Worm (Caenorhabditis elegans) whole organism, L3 larva: ENCODE measurements around the gene srz-99.

Experiments
- R02D3.7 ChIP-seq: fragments of 150-350 bp; optimal IDR thresholded peaks from 2 replicates; lab custom pipeline; 2014; ENCODE audit warnings: missing biosample characterization, missing genetic modification characterization
- ZK546.5 ChIP-seq: sonication (generic microtip); optimal IDR thresholded peaks from 2 replicates; lab custom pipeline; 2017; ENCODE audit warnings: missing biosample characterization, missing genetic modification characterization
- aly-2 ChIP-seq: fragments of 150-350 bp; optimal IDR thresholded peaks from 2 replicates; lab custom pipeline; 2014; ENCODE audit warnings: missing biosample characterization, missing genetic modification characterization
- ama-1 ChIP-seq: fragments of 150-350 bp; optimal IDR thresholded peaks from 2 replicates; lab custom pipeline; 2018
- ceh-16 ChIP-seq: sonication (generic microtip); optimal IDR thresholded peaks from 2 replicates; lab custom pipeline; 2017; ENCODE audit warnings: missing biosample characterization, missing genetic modification characterization
- ceh-9 ChIP-seq: sonication (generic microtip); optimal IDR thresholded peaks from 2 replicates; lab custom pipeline; 2018; ENCODE audit warnings: missing biosample characterization, missing genetic modification characterization
- daf-12 ChIP-seq: fragments of 150-350 bp; optimal IDR thresholded peaks from 2 replicates; lab custom pipeline; 2014; ENCODE audit warnings: missing biosample characterization, missing genetic modification reagents, missing genetic modification characterization
- egl-27 ChIP-seq: sonication (generic microtip); optimal IDR thresholded peaks from 4 replicates; lab custom pipeline; 2017; ENCODE audit warnings: missing biosample characterization, missing genetic modification reagents, missing genetic modification characterization
- egl-5 ChIP-seq: fragments of 150-350 bp; optimal IDR thresholded peaks from 2 replicates; lab custom pipeline; 2017; ENCODE audit warnings: missing biosample characterization, missing genetic modification reagents, missing genetic modification characterization, inconsistent platforms
- elt-1 ChIP-seq: fragments of 150-350 bp; optimal IDR thresholded peaks from 2 replicates; lab custom pipeline; 2014; ENCODE audit warnings: missing biosample characterization, missing genetic modification characterization
- elt-2 ChIP-seq: sonication (generic microtip); optimal IDR thresholded peaks from 2 replicates; lab custom pipeline; 2016; ENCODE audit warnings: missing genetic modification reagents, mild to moderate bottlenecking, missing genetic modification characterization, missing compliant biosample characterization
- elt-3 ChIP-seq, 3 experiments: fragments of 150-350 bp in 1 of 3; sonication (generic microtip) in 2 of 3; optimal IDR thresholded peaks; 2 replicates in 2 of 3; 4 replicates in 1 of 3; lab custom pipeline; 2014 to 2017; ENCODE audit warnings: missing biosample characterization in 3 of 3, missing genetic modification characterization in 3 of 3
- eor-1 ChIP-seq, 2 experiments: fragments of 150-350 bp; optimal IDR thresholded peaks; 2 replicates each; lab custom pipeline; 2014 to 2018; ENCODE audit warnings: missing biosample characterization in 2 of 2, missing genetic modification characterization in 2 of 2
- fos-1 ChIP-seq: fragments of 150-350 bp; optimal IDR thresholded peaks from 2 replicates; lab custom pipeline; 2014; ENCODE audit warnings: missing biosample characterization, missing genetic modification characterization
- hmg-11 ChIP-seq: sonication (generic microtip); optimal IDR thresholded peaks from 2 replicates; lab custom pipeline; 2016; ENCODE audit warnings: missing genetic modification characterization, missing compliant biosample characterization
- jun-1 ChIP-seq: fragments of 150-350 bp; optimal IDR thresholded peaks from 2 replicates; lab custom pipeline; 2014; ENCODE audit warnings: missing biosample characterization, missing genetic modification reagents, missing genetic modification characterization
- lin-39 ChIP-seq: fragments of 150-350 bp; optimal IDR thresholded peaks from 2 replicates; lab custom pipeline; 2018; ENCODE audit warnings: missing biosample characterization, missing genetic modification reagents, missing genetic modification characterization
- lsy-12 ChIP-seq: sonication (generic microtip); optimal IDR thresholded peaks from 2 replicates; lab custom pipeline; 2016; ENCODE audit warnings: mild to moderate bottlenecking, missing genetic modification characterization, missing compliant biosample characterization
- mdl-1 ChIP-seq: fragments of 150-350 bp; optimal IDR thresholded peaks from 2 replicates; lab custom pipeline; 2014; ENCODE audit warnings: missing biosample characterization, missing genetic modification characterization
- mml-1 ChIP-seq: fragments of 150-350 bp; sonication (generic microtip); optimal IDR thresholded peaks from 3 replicates; lab custom pipeline; 2014; ENCODE audit warnings: missing biosample characterization, missing genetic modification characterization
- nfya-1 ChIP-seq: sonication (generic microtip); optimal IDR thresholded peaks from 2 replicates; lab custom pipeline; 2017; ENCODE audit warnings: missing genetic modification characterization, mild to moderate bottlenecking, missing compliant biosample characterization, antibody characterized with exemption, moderate library complexity; ENCODE audit not compliant: insufficient read depth
- nhr-12 ChIP-seq: fragments of 150-350 bp; optimal IDR thresholded peaks from 2 replicates; lab custom pipeline; 2014; ENCODE audit warnings: missing biosample characterization, missing genetic modification characterization
- nhr-23 ChIP-seq: fragments of 150-350 bp; optimal IDR thresholded peaks from 2 replicates; lab custom pipeline; 2014; ENCODE audit warnings: missing biosample characterization, missing genetic modification reagents, missing genetic modification characterization
- nhr-25 ChIP-seq: sonication (generic microtip); optimal IDR thresholded peaks from 2 replicates; lab custom pipeline; 2017; ENCODE audit warnings: missing biosample characterization, missing genetic modification characterization
- nhr-43 ChIP-seq: sonication (generic microtip); optimal IDR thresholded peaks from 2 replicates; lab custom pipeline; 2016; ENCODE audit warnings: mild to moderate bottlenecking, missing genetic modification characterization, missing compliant biosample characterization; ENCODE audit not compliant: poor library complexity, severe bottlenecking
- nhr-67 ChIP-seq: fragments of 150-350 bp; optimal IDR thresholded peaks from 2 replicates; lab custom pipeline; 2014; ENCODE audit warnings: missing biosample characterization, missing genetic modification characterization
- nhr-77 ChIP-seq: fragments of 150-350 bp; optimal IDR thresholded peaks from 2 replicates; lab custom pipeline; 2014; ENCODE audit warnings: missing biosample characterization, missing genetic modification characterization
- pha-4 ChIP-seq: fragments of 150-350 bp; optimal IDR thresholded peaks from 2 replicates; lab custom pipeline; 2014; ENCODE audit warnings: missing biosample characterization, missing genetic modification reagents, missing genetic modification characterization
- pqm-1 ChIP-seq: fragments of 150-350 bp; optimal IDR thresholded peaks from 2 replicates; lab custom pipeline; 2017; ENCODE audit warnings: missing biosample characterization, missing genetic modification characterization, inconsistent platforms
- sea-2 ChIP-seq: fragments of 150-350 bp; sonication (generic microtip); optimal IDR thresholded peaks from 4 replicates; lab custom pipeline; 2014; ENCODE audit warnings: missing biosample characterization, missing genetic modification reagents, missing genetic modification characterization
- snpc-4 ChIP-seq: fragments of 150-350 bp; optimal IDR thresholded peaks from 2 replicates; lab custom pipeline; 2014; ENCODE audit warnings: missing biosample characterization, missing genetic modification characterization
- tbx-2 ChIP-seq: sonication (generic microtip); optimal IDR thresholded peaks from 2 replicates; lab custom pipeline; 2016; ENCODE audit warnings: mild to moderate bottlenecking, missing genetic modification characterization, missing compliant biosample characterization
- unc-39 ChIP-seq: sonication (generic microtip); optimal IDR thresholded peaks from 4 replicates; lab custom pipeline; 2017; ENCODE audit warnings: missing biosample characterization, missing genetic modification characterization
- unc-62 ChIP-seq: fragments of 150-350 bp; sonication (generic microtip); optimal IDR thresholded peaks from 4 replicates; lab custom pipeline; 2014; ENCODE audit warnings: missing biosample characterization, missing genetic modification reagents, missing genetic modification characterization
- ztf-11 ChIP-seq: fragments of 150-350 bp; optimal IDR thresholded peaks from 2 replicates; lab custom pipeline; 2014; ENCODE audit warnings: missing biosample characterization, missing genetic modification characterization
- ztf-4 ChIP-seq: fragments of 150-350 bp; optimal IDR thresholded peaks from 2 replicates; lab custom pipeline; 2014; ENCODE audit warnings: missing biosample characterization, missing genetic modification characterization

srz-99 gene

DNA sequence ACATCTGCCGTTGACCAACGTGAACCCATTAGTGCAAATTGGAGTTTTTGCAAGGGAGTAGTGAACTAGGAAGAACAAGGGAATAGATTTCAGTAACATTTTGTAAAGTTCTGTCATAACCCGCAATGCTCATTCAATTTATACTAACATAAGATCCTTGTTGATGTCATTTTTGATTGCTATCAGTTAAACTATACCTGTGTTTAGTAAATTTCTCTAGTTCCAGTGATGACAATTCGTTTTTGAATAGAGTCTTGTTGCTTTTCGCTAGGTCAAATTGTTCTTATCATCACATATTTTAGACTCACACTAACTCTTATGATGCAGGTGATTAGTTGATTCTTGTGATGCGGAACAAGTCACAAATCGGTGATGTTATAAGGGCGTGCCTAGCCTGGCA, 23.5 kb upstream of the srz-99 start, which contains the start of gene clec-9:
TSS of gene clec-9 (minus strand) at position 101 of the 400 bp plus-strand sequence.
- TF ChIP-seq ztf-4 (tag; lab: Kevin White, UChicago): no peak
- no peak for TF ChIP-seq ceh-9 (tag; lab: Kevin White, UChicago)
- TF ChIP-seq ZK546.5: no peak
- TF ChIP-seq unc-62 (GFP tag; lab: Kevin White, UChicago): no peak
- TF ChIP-seq pha-4 (tag; lab: Kevin White, UChicago): no peak
- no peak for TF ChIP-seq ama-1 (lab: Kevin White, UChicago)
- no peak for TF ChIP-seq nfya-1
- TF ChIP-seq mdl-1 (tag; lab: Kevin White, UChicago): no peak
- TF ChIP-seq aly-2 (tag; lab: Kevin White, UChicago): no peak
- TF ChIP-seq nhr-12 (tag; lab: Kevin White, UChicago): no peak
- TF ChIP-seq mml-1 (tag; lab: Kevin White, UChicago): no peak
- TF ChIP-seq jun-1 (tag; lab: Kevin White, UChicago): no peak
- no peak for TF ChIP-seq lin-39
- TF ChIP-seq unc-39 (tag; lab: Kevin White, UChicago): no peak
- TF ChIP-seq tbx-2 (tag; lab: Kevin White, UChicago): no peak
- no peak for TF ChIP-seq snpc-4 (tag; lab: Kevin White, UChicago)
- no peak for TF ChIP-seq elt-3 (tag; optimal IDR thresholded peaks at IDR 0.05; lab: Kevin White, UChicago)
- TF ChIP-seq elt-1 (tag; lab: Kevin White, UChicago): no peak

ce11 chrV:16713797-16714196, 16.3 kb upstream of the srz-99 start:
- TF ChIP-seq elt-3 (tag; optimal IDR thresholded peaks at IDR 0.05; lab: Kevin White, UChicago): no peak
- TF ChIP-seq ZK546.5: no peak
- no peak for TF ChIP-seq ama-1 (lab: Kevin White, UChicago)
- no peak for TF ChIP-seq sea-2
- TF ChIP-seq elt-1 (tag; lab: Kevin White, UChicago): no peak
- TF ChIP-seq nhr-25: no peak
- TF ChIP-seq jun-1 (tag; lab: Kevin White, UChicago): no peak
- TF ChIP-seq tbx-2 (tag; lab: Kevin White, UChicago): no peak
- TF ChIP-seq daf-12 (tag; lab: Kevin White, UChicago): no peak
- no peak for TF ChIP-seq nhr-43
- no peak for TF ChIP-seq elt-2 (tag; lab: Kevin White, UChicago)
- TF ChIP-seq mml-1 (tag; lab: Kevin White, UChicago): no peak
- no peak for TF ChIP-seq mdl-1 (tag; lab: Kevin White, UChicago)
- TF ChIP-seq egl-5: no peak

DNA sequence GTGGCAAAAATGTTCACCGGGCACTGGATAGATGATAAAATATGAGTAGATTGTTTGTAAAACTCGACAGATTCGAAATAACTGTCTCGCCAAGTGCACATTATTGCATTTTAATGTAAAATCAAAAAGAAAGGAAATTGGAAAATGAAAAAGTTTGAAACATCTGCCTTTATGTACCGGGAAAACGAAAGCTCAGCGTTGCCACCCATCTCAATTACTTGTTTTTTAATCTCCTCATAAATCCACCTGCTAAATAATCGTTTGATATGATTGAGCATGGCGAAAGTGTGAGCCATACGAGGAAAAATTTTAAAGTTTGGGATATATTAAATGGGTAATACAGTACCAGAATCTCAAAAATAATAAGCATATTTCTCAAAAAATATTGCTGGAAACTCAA, 13.5 kb upstream of the srz-99 start, which contains the start of gene srh-137:
TSS of gene srh-137 (minus strand) at position 101 of the 400 bp plus-strand sequence.
- TF ChIP-seq nhr-77 (tag; lab: Kevin White, UChicago): no peak
- no peak for TF ChIP-seq unc-39 (tag; lab: Kevin White, UChicago)

- TF ChIP-seq hmg-11 (tag; lab: Kevin White, UChicago) (no peak), nhr-23 (tag; lab: Kevin White, UChicago) (no peak), fos-1 (no peak), ceh-16 (no peak), ztf-11 (tag; lab: Kevin White, UChicago) (no peak)
These were observed 6.3 kb upstream of the srz-99 start, which contains the start of gene nhr-112 for ce11 chrV:16723744-16724143. Gene nhr-112, minus strand, starts transcription at chrV:16723844.

- no peak for TF ChIP-seq ztf-11 (tag; lab: Kevin White, UChicago)
- TF ChIP-seq elt-1 (tag; lab: Kevin White, UChicago): no peak
- TF ChIP-seq fos-1: no peak
- TF ChIP-seq eor-1 (tag; optimal IDR thresholded peaks at IDR 0.05; lab: Kevin White, UChicago): no peak
- peak; percentile 73 for TF ChIP-seq pha-4 (tag; lab: Kevin White, UChicago)
- TF ChIP-seq lsy-12 (tag; lab: Kevin White, UChicago): no peak
- TF ChIP-seq ztf-4 (tag; lab: Kevin White, UChicago): no peak
- TF ChIP-seq, all 47 proteins: peak for 1
These were observed 5.5 kb upstream of the srz-99 start for ce11 chrV:16724574-16724973.

DNA sequence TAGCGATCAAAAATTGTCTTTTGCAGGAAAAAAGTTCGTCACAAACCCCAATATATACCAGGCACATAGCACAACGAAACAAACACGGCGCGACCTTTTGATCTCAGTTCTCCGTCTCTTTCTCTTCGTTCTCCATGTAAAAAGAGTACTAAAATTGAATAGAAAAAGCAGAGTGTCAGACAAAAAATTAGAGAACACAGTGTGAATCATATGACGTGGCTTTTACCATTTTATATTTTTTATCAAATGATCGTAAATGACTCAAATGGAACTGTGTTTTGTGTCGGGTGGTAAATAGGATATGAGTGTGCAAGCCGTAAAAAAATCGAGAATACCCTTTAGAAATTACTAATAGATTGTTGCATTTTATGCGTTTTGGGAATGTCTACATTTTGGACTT, 4.1 kb upstream of the srz-99 start:
- TF ChIP-seq jun-1 (tag; lab: Kevin White, UChicago) (peak; percentile 79), pha-4 (tag; lab: Kevin White, UChicago) (peak; percentile 87), elt-2 (tag; lab: Kevin White, UChicago) (peak; percentile 86), egl-27 (tag; lab: Kevin White, UChicago) (no peak), snpc-4 (tag; lab: Kevin White, UChicago) (peak; percentile 40), nhr-67 (tag; lab: Kevin White, UChicago) (no peak), eor-1 (tag; optimal IDR thresholded peaks at IDR 0.05; lab: Kevin White, UChicago) (no peak), pqm-1 (tag; lab: Kevin White, UChicago) (peak; percentile 98), R02D3.7 (tag; lab: Kevin White, UChicago) (no peak)
